Worm (Caenorhabditis elegans): ENCODE data around the gene srd-15.

Gene srd-15

DNA sequence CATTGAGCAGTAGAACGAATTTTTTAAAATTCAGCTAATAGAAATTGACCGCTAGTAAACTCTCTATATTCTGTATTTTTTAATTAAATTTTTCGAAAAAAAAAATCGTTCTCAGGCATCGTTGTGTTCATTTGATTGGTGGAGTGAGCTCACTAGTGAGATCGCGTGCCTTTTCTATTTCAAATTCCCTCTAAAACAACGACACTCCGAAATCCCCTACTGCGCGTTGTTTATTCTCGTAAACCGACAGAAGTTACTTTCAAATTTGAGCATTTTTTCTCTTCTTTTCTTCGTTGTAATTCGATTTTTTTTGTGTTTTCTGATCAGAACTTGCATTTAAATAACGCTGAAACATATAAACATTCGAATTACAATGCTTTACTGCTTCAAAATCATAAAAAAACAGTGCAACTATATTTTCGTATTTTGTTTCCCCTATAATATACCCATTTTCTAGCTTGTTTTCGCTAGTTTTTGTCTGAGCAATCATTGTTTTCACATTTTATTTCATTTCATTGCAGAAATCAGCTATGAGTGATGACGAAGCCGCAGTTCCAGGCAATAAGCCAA, 33.4 kb upstream of the srd-15 start, which contains the start of gene syf-3:
TSS of gene syf-3 (plus strand) at position 520 of the 570 bp plus-strand sequence.
- no peak for TF ChIP-seq mls-2 (tag; optimal IDR thresholded peaks at IDR 0.05)
- peak; percentile 41 for TF ChIP-seq ces-1 (GFP tag; optimal IDR thresholded peaks at IDR 0.05)
- peak; percentile 6 for TF ChIP-seq blmp-1 (tag; optimal IDR thresholded peaks at IDR 0.05)
- TF ChIP-seq nhr-76 (tag; optimal IDR thresholded peaks at IDR 0.05): no peak
- no peak for TF ChIP-seq cnd-1 (tag; optimal IDR thresholded peaks at IDR 0.05)
- TF ChIP-seq unc-120 (tag; optimal IDR thresholded peaks at IDR 0.05; ENCODE audit: poor library complexity, severe bottlenecking): no peak
- TF ChIP-seq ztf-11 (tag; optimal IDR thresholded peaks at IDR 0.05): no peak
- no peak for TF ChIP-seq ceh-39 (tag; optimal IDR thresholded peaks at IDR 0.05)
- TF ChIP-seq flh-1 (GFP tag; optimal IDR thresholded peaks at IDR 0.05): no peak
- no peak for TF ChIP-seq hlh-1 (tag; optimal IDR thresholded peaks at IDR 0.05)
- TF ChIP-seq lin-13 (tag; optimal IDR thresholded peaks at IDR 0.05): no peak
- TF ChIP-seq M03D4.4 (tag; optimal IDR thresholded peaks at IDR 0.05): no peak
- no peak for TF ChIP-seq snpc-4 (tag; optimal IDR thresholded peaks at IDR 0.05)
- TF ChIP-seq nhr-2 (tag; optimal IDR thresholded peaks at IDR 0.05): no peak
- no peak for TF ChIP-seq unc-39 (tag; optimal IDR thresholded peaks at IDR 0.05)
- no peak for TF ChIP-seq elt-1 (tag; optimal IDR thresholded peaks at IDR 0.05; ENCODE audit: borderline replicate concordance, insufficient read depth)
- no peak for TF ChIP-seq ceh-43 (GFP tag; optimal IDR thresholded peaks at IDR 0.05)
- TF ChIP-seq ceh-83 (GFP tag; optimal IDR thresholded peaks at IDR 0.05): no peak
- TF ChIP-seq unc-62 (GFP tag; optimal IDR thresholded peaks at IDR 0.05): no peak
- TF ChIP-seq sptf-1 (tag; optimal IDR thresholded peaks at IDR 0.05): no peak
- no peak for TF ChIP-seq mep-1 (tag; optimal IDR thresholded peaks at IDR 0.05)
- TF ChIP-seq nhr-237 (tag; optimal IDR thresholded peaks at IDR 0.05): no peak
- TF ChIP-seq tbx-8 (GFP tag; optimal IDR thresholded peaks at IDR 0.05): no peak
- TF ChIP-seq bed-3 (GFP tag; optimal IDR thresholded peaks at IDR 0.05): no peak
- no peak for TF ChIP-seq lin-32 (GFP tag; optimal IDR thresholded peaks at IDR 0.05)
- TF ChIP-seq zip-8 (tag; optimal IDR thresholded peaks at IDR 0.05): no peak
- TF ChIP-seq pha-4 (tag; optimal IDR thresholded peaks at IDR 0.05): peak; percentile 15
- TF ChIP-seq lsy-2 (tag; optimal IDR thresholded peaks at IDR 0.05): peak; percentile 33
- TF ChIP-seq sem-2 (GFP tag; optimal IDR thresholded peaks at IDR 0.05): no peak
- TF ChIP-seq drap-1 (GFP tag; optimal IDR thresholded peaks at IDR 0.05): no peak
- no peak for TF ChIP-seq nhr-12 (tag; optimal IDR thresholded peaks at IDR 0.05)
- TF ChIP-seq mab-5 (tag; optimal IDR thresholded peaks at IDR 0.05): no peak
- no peak for TF ChIP-seq ham-2 (GFP tag; optimal IDR thresholded peaks at IDR 0.05)
- TF ChIP-seq nhr-28 (tag; optimal IDR thresholded peaks at IDR 0.05): no peak

ce11 chrV:5936691-5937090, 30.5 kb upstream of the srd-15 start, which contains the start of the genes M03F8.5 and M03F8.7:
M03F8.5 (minus strand) TSS chrV:5936791.
M03F8.7 (plus strand) TSS chrV:5936939.
- no peak for TF ChIP-seq elt-1 (tag; optimal IDR thresholded peaks at IDR 0.05; ENCODE audit: borderline replicate concordance, insufficient read depth)
- TF ChIP-seq lsy-2 (tag; optimal IDR thresholded peaks at IDR 0.05): no peak
- no peak for TF ChIP-seq flh-1 (GFP tag; optimal IDR thresholded peaks at IDR 0.05)
- no peak for TF ChIP-seq M03D4.4 (tag; optimal IDR thresholded peaks at IDR 0.05)
- no peak for TF ChIP-seq mls-2 (tag; optimal IDR thresholded peaks at IDR 0.05)
- no peak for TF ChIP-seq nhr-12 (tag; optimal IDR thresholded peaks at IDR 0.05)
- TF ChIP-seq lin-13 (tag; optimal IDR thresholded peaks at IDR 0.05): no peak
- TF ChIP-seq ceh-43 (GFP tag; optimal IDR thresholded peaks at IDR 0.05): no peak
- TF ChIP-seq tbx-8 (GFP tag; optimal IDR thresholded peaks at IDR 0.05): no peak
- TF ChIP-seq mab-5 (tag; optimal IDR thresholded peaks at IDR 0.05): no peak
- no peak for TF ChIP-seq sem-2 (GFP tag; optimal IDR thresholded peaks at IDR 0.05)
- no peak for TF ChIP-seq hlh-1 (tag; optimal IDR thresholded peaks at IDR 0.05)

DNA sequence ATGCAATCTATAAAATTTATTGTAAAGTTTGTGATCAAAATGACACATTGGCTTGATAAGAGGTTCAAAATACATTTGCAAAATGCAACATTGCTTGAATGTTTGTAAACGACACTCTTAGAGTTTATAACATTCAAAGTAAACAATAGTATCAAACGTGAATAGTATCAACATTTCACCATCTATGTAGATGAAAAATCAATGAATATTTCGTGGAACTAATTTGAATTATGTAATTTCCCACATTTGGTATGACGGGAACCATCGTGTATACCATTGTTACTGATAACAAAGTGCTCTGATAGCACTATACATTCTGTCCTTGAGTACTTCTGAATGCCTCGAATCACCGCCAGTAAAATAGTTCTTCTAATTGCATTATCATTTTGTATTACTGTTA, 24.4 kb upstream of the srd-15 start, which contains the start of gene galt-1:
TSS of gene galt-1 (plus strand) at position 318 of the 400 bp plus-strand sequence.
- no peak for TF ChIP-seq unc-62 (GFP tag; optimal IDR thresholded peaks at IDR 0.05)
- TF ChIP-seq cnd-1 (tag; optimal IDR thresholded peaks at IDR 0.05): no peak
- no peak for TF ChIP-seq lin-32 (GFP tag; optimal IDR thresholded peaks at IDR 0.05)
- no peak for TF ChIP-seq ztf-11 (tag; optimal IDR thresholded peaks at IDR 0.05)
- no peak for TF ChIP-seq ham-2 (GFP tag; optimal IDR thresholded peaks at IDR 0.05)
- TF ChIP-seq snpc-4 (tag; optimal IDR thresholded peaks at IDR 0.05): no peak
- TF ChIP-seq unc-39 (tag; optimal IDR thresholded peaks at IDR 0.05): no peak
- TF ChIP-seq lsy-2 (tag; optimal IDR thresholded peaks at IDR 0.05): no peak
- no peak for TF ChIP-seq mep-1 (tag; optimal IDR thresholded peaks at IDR 0.05)
- no peak for TF ChIP-seq sem-2 (GFP tag; optimal IDR thresholded peaks at IDR 0.05)
- TF ChIP-seq nhr-12 (tag; optimal IDR thresholded peaks at IDR 0.05): no peak
- TF ChIP-seq bed-3 (GFP tag; optimal IDR thresholded peaks at IDR 0.05): no peak
- no peak for TF ChIP-seq mab-5 (tag; optimal IDR thresholded peaks at IDR 0.05)
- no peak for TF ChIP-seq elt-3 (tag; optimal IDR thresholded peaks at IDR 0.05)
- TF ChIP-seq elt-1 (tag; optimal IDR thresholded peaks at IDR 0.05; ENCODE audit: borderline replicate concordance, insufficient read depth): no peak
- no peak for TF ChIP-seq pha-4 (tag; optimal IDR thresholded peaks at IDR 0.05)
- TF ChIP-seq drap-1 (GFP tag; optimal IDR thresholded peaks at IDR 0.05): no peak
- no peak for TF ChIP-seq nhr-76 (tag; optimal IDR thresholded peaks at IDR 0.05)
- TF ChIP-seq blmp-1 (tag; optimal IDR thresholded peaks at IDR 0.05): no peak
- TF ChIP-seq ceh-39 (tag; optimal IDR thresholded peaks at IDR 0.05): no peak

All from whole organism, mixed stage, embryonic.